Fruit fly (Drosophila melanogaster) whole organism, wandering third instar larva: ENCODE data around the gene CG12984.

Source experiments
- Abd-B ChIP-seq: fragments of >200 bp; optimal IDR thresholded peaks from 2 replicates; lab custom pipeline; 2017; ENCODE audit warnings: missing biosample characterization, missing genetic modification characterization
- CG32264 ChIP-seq: fragments of 200-800 bp; sonication (Bioruptor generic); optimal IDR thresholded peaks from 2 replicates; lab custom pipeline; 2016; ENCODE audit warnings: missing biosample characterization, missing genetic modification characterization
- CG9705 ChIP-seq: fragments of 200-800 bp; sonication (Bioruptor generic); optimal IDR thresholded peaks from 2 replicates; lab custom pipeline; 2018; ENCODE audit warnings: missing biosample characterization, mild to moderate bottlenecking, missing genetic modification characterization
- CrebA ChIP-seq: fragments of 200-800 bp; sonication (Bioruptor generic); optimal IDR thresholded peaks from 2 replicates; lab custom pipeline; 2016; ENCODE audit warnings: missing biosample characterization, mild to moderate bottlenecking, missing genetic modification characterization, borderline replicate concordance
- Dfd ChIP-seq: fragments of >200 bp; optimal IDR thresholded peaks from 2 replicates; lab custom pipeline; 2017; ENCODE audit warnings: missing biosample characterization, missing genetic modification characterization
- Dif ChIP-seq: fragments of 200-275, 200-300 bp; sonication (Bioruptor generic); optimal IDR thresholded peaks from 2 replicates; lab custom pipeline; 2018; ENCODE audit warnings: missing biosample characterization, missing genetic modification characterization; ENCODE audit not compliant: partially characterized antibody
- GATAd ChIP-seq: sonication (Bioruptor generic); optimal IDR thresholded peaks from 2 replicates; lab custom pipeline; 2016; ENCODE audit warnings: missing biosample characterization, missing genetic modification characterization
- HLH106 ChIP-seq: fragments of 200-800 bp; optimal IDR thresholded peaks from 3 replicates; lab custom pipeline; 2019; ENCODE audit warnings: missing biosample characterization, mild to moderate bottlenecking, missing genetic modification characterization, moderate library complexity
- Hr78 ChIP-seq: fragments of >200 bp; optimal IDR thresholded peaks from 2 replicates; lab custom pipeline; 2017; ENCODE audit warnings: missing biosample characterization, missing genetic modification characterization
- Hr83 ChIP-seq: fragments of 200-300 bp; sonication (Bioruptor generic); optimal IDR thresholded peaks from 2 replicates; lab custom pipeline; 2016; ENCODE audit warnings: missing biosample characterization, mild to moderate bottlenecking, missing genetic modification characterization, moderate library complexity; ENCODE audit not compliant: poor library complexity, severe bottlenecking
- Mio ChIP-seq: sonication (Bioruptor generic); optimal IDR thresholded peaks from 2 replicates; lab custom pipeline; 2016; ENCODE audit warnings: missing biosample characterization, missing genetic modification characterization
- Myc ChIP-seq: fragments of >200 bp; optimal IDR thresholded peaks from 2 replicates; lab custom pipeline; 2017
- N ChIP-seq: fragments of >200 bp; optimal IDR thresholded peaks from 2 replicates; lab custom pipeline; 2018; ENCODE audit warnings: missing biosample characterization, missing external identifiers, missing genetic modification characterization
- Rel ChIP-seq, 2 experiments: fragments of 200-800 bp; sonication (Bioruptor generic) in 1 of 2; optimal IDR thresholded peaks; 2 replicates in 1 of 2; 3 replicates in 1 of 2; lab custom pipeline; 2016 to 2019; ENCODE audit warnings: mild to moderate bottlenecking in 2 of 2, missing biosample characterization in 2 of 2, missing genetic modification characterization in 2 of 2, moderate library complexity in 1 of 2
- Sp1 ChIP-seq: fragments of 200-800 bp; sonication (Bioruptor generic); optimal IDR thresholded peaks from 3 replicates; lab custom pipeline; 2019; ENCODE audit warnings: missing biosample characterization, mild to moderate bottlenecking, missing genetic modification characterization, moderate library complexity
- Vsx2 ChIP-seq: fragments of 200-300, 225-300 bp; sonication (Bioruptor generic); optimal IDR thresholded peaks from 2 replicates; lab custom pipeline; 2018; ENCODE audit warnings: missing biosample characterization, missing genetic modification characterization; ENCODE audit not compliant: partially characterized antibody
- br ChIP-seq: fragments of 200-800 bp; sonication (Bioruptor generic); optimal IDR thresholded peaks from 2 replicates; lab custom pipeline; 2016; ENCODE audit warnings: missing biosample characterization, missing genetic modification characterization
- dl ChIP-seq, 2 experiments: fragments of 175-275, 200-275 bp in 1 of 2; fragments of 200-275 bp in 1 of 2; sonication (Bioruptor generic); optimal IDR thresholded peaks; lab custom pipeline; 2018; ENCODE audit warnings: mild to moderate bottlenecking in 2 of 2, missing biosample characterization in 2 of 2, missing genetic modification characterization in 2 of 2, moderate library complexity in 2 of 2; ENCODE audit not compliant: partially characterized antibody in 2 of 2, insufficient read depth in 1 of 2
- dsf ChIP-seq: sonication (Bioruptor generic); optimal IDR thresholded peaks from 2 replicates; lab custom pipeline; 2016; ENCODE audit warnings: missing biosample characterization, missing genetic modification characterization, borderline replicate concordance
- ey ChIP-seq: fragments of 200-800 bp; sonication (Bioruptor generic); optimal IDR thresholded peaks from 2 replicates; lab custom pipeline; 2016; ENCODE audit warnings: missing biosample characterization, missing genetic modification characterization
- foxo ChIP-seq, 2 experiments: fragments of 200-800 bp; sonication (Bioruptor generic); optimal IDR thresholded peaks; 2 replicates in 1 of 2; 3 replicates in 1 of 2; lab custom pipeline; 2016 to 2017; ENCODE audit warnings: missing biosample characterization in 2 of 2, missing genetic modification characterization in 2 of 2
- fru ChIP-seq: fragments of 200-800 bp; sonication (Bioruptor generic); optimal IDR thresholded peaks from 3 replicates; lab custom pipeline; 2016; ENCODE audit warnings: missing biosample characterization, mild to moderate bottlenecking, missing genetic modification characterization
- lola ChIP-seq: fragments of >200 bp; optimal IDR thresholded peaks from 2 replicates; lab custom pipeline; 2017; ENCODE audit warnings: missing biosample characterization, missing genetic modification characterization
- pan ChIP-seq: fragments of >200 bp; optimal IDR thresholded peaks from 2 replicates; lab custom pipeline; 2017
- psq ChIP-seq: fragments of 200-800 bp; sonication (Bioruptor generic); optimal IDR thresholded peaks from 3 replicates; lab custom pipeline; 2017; ENCODE audit warnings: missing biosample characterization, mild to moderate bottlenecking, missing genetic modification characterization, moderate library complexity
- sv ChIP-seq: fragments of 200-800 bp; sonication (Bioruptor generic); optimal IDR thresholded peaks from 3 replicates; lab custom pipeline; 2016; ENCODE audit warnings: missing biosample characterization, missing genetic modification characterization
- tai ChIP-seq: sonication (Bioruptor generic); optimal IDR thresholded peaks from 2 replicates; lab custom pipeline; 2016; ENCODE audit warnings: missing biosample characterization, missing genetic modification characterization
- usp ChIP-seq: fragments of >200 bp; optimal IDR thresholded peaks from 2 replicates; lab custom pipeline; 2017; ENCODE audit warnings: missing biosample characterization, missing genetic modification characterization
- woc ChIP-seq: sonication (Bioruptor generic); optimal IDR thresholded peaks from 2 replicates; lab custom pipeline; 2016; ENCODE audit warnings: missing biosample characterization, mild to moderate bottlenecking, missing genetic modification characterization

The CG12984 gene

DNA sequence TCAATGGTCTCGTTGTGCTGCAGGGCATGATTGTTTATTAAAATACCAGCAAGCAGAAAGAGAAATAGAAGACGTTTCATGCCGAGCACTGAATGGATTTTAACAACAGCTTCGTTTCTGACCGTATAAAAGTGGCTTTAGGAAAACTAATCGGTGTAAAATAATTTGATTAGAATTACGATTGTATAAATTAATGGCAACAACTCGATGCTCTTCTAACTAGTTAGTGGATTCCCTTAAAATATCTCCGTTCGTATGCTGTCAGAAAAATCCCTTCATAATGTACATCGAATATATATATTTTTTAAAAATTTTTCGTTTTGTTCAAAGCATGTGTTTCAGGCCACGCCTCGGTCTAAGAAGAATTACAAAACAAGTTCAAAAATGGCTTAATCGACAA lies 34.8 kb upstream of the CG12984 start, which contains the start of the genes Sems and CG10588:
Gene Sems, minus strand, starts transcription at position 101 of the 400 bp plus-strand sequence.
Gene CG10588, plus strand, starts transcription at position 285 of the 400 bp plus-strand sequence.
- TF ChIP-seq Dfd (GFP tag; lab: Kevin White, UChicago) (no peak), Hr83 (GFP tag; lab: Kevin White, UChicago) (no peak), Rel (GFP tag; optimal IDR thresholded peaks at IDR 0.05; lab: Kevin White, UChicago) (no peak), Rel (tag; optimal IDR thresholded peaks at IDR 0.05; lab: Kevin White, UChicago) (no peak), Abd-B (GFP tag; lab: Kevin White, UChicago) (no peak), ey (no peak)

DNA sequence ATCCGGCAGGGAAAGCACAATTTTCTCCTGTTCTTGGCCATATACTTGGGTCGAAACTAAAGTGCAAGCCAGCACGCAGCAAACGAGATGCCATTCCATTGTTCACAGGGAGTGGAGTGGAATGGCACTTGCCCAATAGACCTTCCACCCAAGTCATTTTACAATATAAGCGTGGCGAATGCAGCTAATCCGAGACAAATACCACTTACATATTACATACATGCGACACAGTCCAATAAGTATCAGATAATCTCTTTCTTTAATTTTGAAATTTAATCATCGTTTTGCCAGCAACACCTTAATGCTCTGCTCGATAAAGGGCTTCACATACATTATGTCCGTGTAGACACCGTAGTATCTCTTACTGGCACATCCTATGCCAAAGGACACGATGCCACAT lies 30.2 kb upstream of the CG12984 start, which contains the start of gene CG11037:
Gene CG11037, minus strand, starts transcription at position 101 of the 400 bp plus-strand sequence.
- TF ChIP-seq N (no peak), Dfd (GFP tag; lab: Kevin White, UChicago) (no peak), Rel (GFP tag; optimal IDR thresholded peaks at IDR 0.05; lab: Kevin White, UChicago) (no peak), Rel (tag; optimal IDR thresholded peaks at IDR 0.05; lab: Kevin White, UChicago) (no peak), pan (lab: Kevin White, UChicago) (no peak), Abd-B (GFP tag; lab: Kevin White, UChicago) (no peak), Hr78 (GFP tag; lab: Kevin White, UChicago) (no peak), lola (no peak), CG9705 (GFP tag; lab: Kevin White, UChicago) (no peak), ey (no peak), sv (no peak), fru (GFP tag; lab: Kevin White, UChicago) (no peak), woc (GFP tag; lab: Kevin White, UChicago) (no peak), HLH106 (tag; lab: Kevin White, UChicago) (no peak), Mio (GFP tag; lab: Kevin White, UChicago) (no peak), foxo (GFP tag; optimal IDR thresholded peaks at IDR 0.05; lab: Kevin White, UChicago) (no peak)

dm6 chr3L:20962455-20962854 lies 29.0 kb upstream of the CG12984 start, which contains the start of gene CG10587:
Gene CG10587, minus strand, starts transcription at chr3L:20962555.
- TF ChIP-seq CrebA (GFP tag; lab: Kevin White, UChicago), result no peak
- no peak for TF ChIP-seq ey
- no peak for TF ChIP-seq Vsx2 (GFP tag; lab: Kevin White, UChicago)
- TF ChIP-seq Hr83 (GFP tag; lab: Kevin White, UChicago), result no peak
- no peak for TF ChIP-seq GATAd
- TF ChIP-seq CG32264 (GFP tag; lab: Kevin White, UChicago), result no peak
- no peak for TF ChIP-seq Dif (GFP tag; lab: Kevin White, UChicago)

- no peak for TF ChIP-seq psq (GFP tag; lab: Kevin White, UChicago)
- TF ChIP-seq lola, result no peak
Observed at dm6 chr3L:20966662-20967061, 24.8 kb upstream of the CG12984 start, which contains the start of gene CG12983. Gene CG12983, minus strand, starts transcription at chr3L:20966762.

DNA sequence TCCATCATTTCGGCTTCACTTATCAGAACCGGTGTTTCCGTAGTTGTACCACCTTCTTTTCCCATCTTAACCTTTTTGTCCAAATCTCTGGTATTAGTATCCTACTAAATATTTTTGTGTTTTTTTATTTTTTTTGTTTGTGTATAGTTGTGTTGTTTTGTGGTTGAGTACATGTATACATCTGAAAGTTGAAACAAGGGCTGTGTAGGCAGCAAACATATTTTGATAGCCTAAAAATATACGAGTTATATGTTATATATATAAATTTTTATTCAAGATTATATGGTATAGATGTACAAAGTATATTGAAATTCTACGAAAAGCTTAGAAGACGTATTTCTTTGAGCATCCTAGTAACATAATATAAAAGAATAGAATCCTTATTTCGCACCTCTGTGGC lies 20.9 kb upstream of the CG12984 start, which contains the start of gene CG33287:
Gene CG33287, minus strand, starts transcription at position 101 of the 400 bp plus-strand sequence.
- TF ChIP-seq lola, result no peak
- TF ChIP-seq br (GFP tag; lab: Kevin White, UChicago), result no peak
- TF ChIP-seq CG32264 (GFP tag; lab: Kevin White, UChicago), result no peak
- no peak for TF ChIP-seq N
- no peak for TF ChIP-seq Vsx2 (GFP tag; lab: Kevin White, UChicago)
- no peak for TF ChIP-seq Sp1
- no peak for TF ChIP-seq usp
- no peak for TF ChIP-seq sv
- no peak for TF ChIP-seq Rel (GFP tag; optimal IDR thresholded peaks at IDR 0.05; lab: Kevin White, UChicago)
- TF ChIP-seq Rel (tag; optimal IDR thresholded peaks at IDR 0.05; lab: Kevin White, UChicago), result no peak
- TF ChIP-seq Myc (lab: Kevin White, UChicago), result no peak
- no peak for TF ChIP-seq dl (GFP tag; optimal IDR thresholded peaks at IDR 0.05; lab: Kevin White, UChicago; ENCODE audit: insufficient read depth in 1 of 2, partially characterized antibody in 2 of 2)
- no peak for TF ChIP-seq ey
- no peak for TF ChIP-seq HLH106 (tag; lab: Kevin White, UChicago)
- TF ChIP-seq dsf (GFP tag; lab: Kevin White, UChicago), result no peak
- no peak for TF ChIP-seq tai (GFP tag; lab: Kevin White, UChicago)
